Worm (Caenorhabditis elegans): ENCODE measurements around the gene din-1.

din-1 gene

ce11 chrII:11596157-11596740 is 37.2 kb downstream of the din-1 start:
- TF ChIP-seq Y79H2A.3 (GFP tag; conservative IDR thresholded peaks at IDR 0.05) (0 out of 2 replicates have a peak, but pooled peaks have one; percentile 59), F39B2.1 (GFP tag; IDR thresholded peaks at IDR 0.05) (no peak), ceh-100 (GFP tag; IDR thresholded peaks at IDR 0.05) (peak; percentile 52; the same call in 1 of the 2 replicates), rec-8 (tag; optimal IDR thresholded peaks at IDR 0.05) (peak in 1 of 2 experiments; percentile 9), F49E8.2 (tag; optimal IDR thresholded peaks at IDR 0.05; ENCODE audit: insufficient read depth) (peak; percentile 75), C17E4.6 (GFP tag; IDR thresholded peaks at IDR 0.05) (no peak), lin-35 (GFP tag; optimal IDR thresholded peaks at IDR 0.05) (peak in 1 of 3 experiments; percentile 9), hrde-1 (tag; optimal IDR thresholded peaks at IDR 0.05; ENCODE audit: borderline replicate concordance) (peak; percentile 62), nfyb-1 (GFP tag; IDR thresholded peaks at IDR 0.05) (no peak), F33H1.4 (GFP tag; IDR thresholded peaks at IDR 0.05) (peak; percentile 83), snpc-1.3 (tag; optimal IDR thresholded peaks at IDR 0.05; ENCODE audit: insufficient read depth) (peak; percentile 7), hsf-1 (GFP tag; IDR thresholded peaks at IDR 0.05) (peak; percentile 92), xnd-1 (tag; optimal IDR thresholded peaks at IDR 0.05) (peak; percentile 75), dpl-1 (GFP tag; optimal IDR thresholded peaks at IDR 0.05) (peak; percentile 40), akir-1 (GFP tag; optimal IDR thresholded peaks at IDR 0.05) (no peak), hmg-20 (GFP tag; IDR thresholded peaks at IDR 0.05) (peak; percentile 54; the same call in 1 of the 2 replicates), repo-1 (tag; optimal IDR thresholded peaks at IDR 0.05) (peak; percentile 37), athp-1 (tag; optimal IDR thresholded peaks at IDR 0.05) (peak; percentile 60), nhr-27 (tag; optimal IDR thresholded peaks at IDR 0.05) (no peak), lin-26 (GFP tag; IDR thresholded peaks at IDR 0.05) (0 out of 2 replicates have a peak, but pooled peaks have one; percentile 36), lin-54 (GFP tag; optimal IDR thresholded peaks at IDR 0.05) (peak; percentile 69), dpff-1 (tag; optimal IDR thresholded peaks at IDR 0.05) (no peak), fkh-3 (tag; optimal IDR thresholded peaks at IDR 0.05) (no peak), madf-3 (GFP tag; IDR thresholded peaks at IDR 0.05) (no peak), tlf-1 (GFP tag; optimal IDR thresholded peaks at IDR 0.05) (peak; percentile 65), madf-8 (GFP tag; conservative IDR thresholded peaks at IDR 0.05) (peak; percentile 84), ztf-26 (tag; optimal IDR thresholded peaks at IDR 0.05) (no peak), snpc-1.1 (tag; optimal IDR thresholded peaks at IDR 0.05; ENCODE audit: insufficient read depth) (no peak), F10E7.11 (tag; optimal IDR thresholded peaks at IDR 0.05) (no peak), F22D6.2 (tag; optimal IDR thresholded peaks at IDR 0.05) (no peak), mcd-1 (GFP tag; IDR thresholded peaks at IDR 0.05) (peak; percentile 57; the same call in 1 of the 2 replicates), mxl-1 (tag; optimal IDR thresholded peaks at IDR 0.05) (no peak), ets-4 (GFP tag; optimal IDR thresholded peaks at IDR 0.05) (no peak), egl-18 (GFP tag; IDR thresholded peaks at IDR 0.05) (no peak), dox-1 (GFP tag; IDR thresholded peaks at IDR 0.05) (peak; percentile 70), Y53G8AR.9 (GFP tag; conservative IDR thresholded peaks at IDR 0.05) (peak; percentile 64; the same call in 1 of the 2 replicates), mes-4 (tag; optimal IDR thresholded peaks at IDR 0.05) (no peak), efl-1 (GFP tag; optimal IDR thresholded peaks at IDR 0.05) (peak; percentile 82), nhr-80 (tag; optimal IDR thresholded peaks at IDR 0.05) (peak; percentile 49), unc-130 (GFP tag; optimal IDR thresholded peaks at IDR 0.05) (peak; percentile 25), ama-1 (optimal IDR thresholded peaks at IDR 0.05) (no peak), ama-1 (GFP tag; optimal IDR thresholded peaks at IDR 0.05) (peak in 1 of 2 experiments; percentile 22), chd-7 (tag; optimal IDR thresholded peaks at IDR 0.05) (no peak), pbrm-1 (GFP tag; IDR thresholded peaks at IDR 0.05) (peak; percentile 69; the same call in 1 of the 2 replicates), let-607 (tag; optimal IDR thresholded peaks at IDR 0.05) (no peak), ZK185.1 (tag; optimal IDR thresholded peaks at IDR 0.05; ENCODE audit: poor library complexity, severe bottlenecking) (no peak), ceh-91 (GFP tag; IDR thresholded peaks at IDR 0.05) (peak; percentile 21; the same call in 1 of the 2 replicates)
